Worm (Caenorhabditis elegans) whole organism, L1 larva: ENCODE results near the gene T04A8.7.
A peak's percentile ranks its signal among the peaks of the same experiment; 100 is the strongest.

Source experiments
- alr-1 ChIP-seq: fragments of 200-800 bp; sonication (Bioruptor generic); optimal IDR thresholded peaks from 2 replicates; lab custom pipeline; 2018; ENCODE audit warnings: borderline replicate concordance, mild to moderate bottlenecking, missing genetic modification characterization, missing compliant biosample characterization
- aly-2 ChIP-seq: fragments of 150-350 bp; optimal IDR thresholded peaks from 2 replicates; lab custom pipeline; 2014; ENCODE audit warnings: missing biosample characterization, missing genetic modification characterization
- ceh-63 ChIP-seq: fragments of 200-800 bp; sonication (Bioruptor generic); optimal IDR thresholded peaks from 2 replicates; lab custom pipeline; 2018; ENCODE audit warnings: mild to moderate bottlenecking, missing genetic modification characterization, missing compliant biosample characterization
- ceh-8 ChIP-seq: fragments of 200-800 bp; sonication (Bioruptor generic); optimal IDR thresholded peaks from 2 replicates; lab custom pipeline; 2018; ENCODE audit warnings: mild to moderate bottlenecking, missing genetic modification characterization, moderate library complexity, missing compliant biosample characterization
- dpl-1 ChIP-seq, 3 experiments: fragments of 150-350 bp in 2 of 3; sonication (generic microtip) in 1 of 3; optimal IDR thresholded peaks; 2 replicates each; lab custom pipeline; 2014 to 2017; ENCODE audit warnings: missing biosample characterization in 3 of 3, missing genetic modification characterization in 3 of 3, missing genetic modification reagents in 3 of 3
- dsc-1 ChIP-seq: sonication (generic microtip); optimal IDR thresholded peaks from 2 replicates; lab custom pipeline; 2016; ENCODE audit warnings: mild to moderate bottlenecking, missing genetic modification characterization, missing compliant biosample characterization
- efl-1 ChIP-seq, 4 experiments: fragments of 150-350 bp; optimal IDR thresholded peaks in 3 of 4; peaks in 1 of 4; 1 replicate in 1 of 4; 2 replicates in 3 of 4; lab custom pipeline; 2014; ENCODE audit warnings: missing biosample characterization in 2 of 4, missing genetic modification characterization in 2 of 4, missing genetic modification reagents in 2 of 4
- egl-13 ChIP-seq: sonication (generic microtip); optimal IDR thresholded peaks from 2 replicates; lab custom pipeline; 2016; ENCODE audit warnings: missing genotype, missing genetic modification reagents, missing genetic modification characterization, missing compliant biosample characterization
- egl-27 ChIP-seq, 2 experiments: fragments of 150-350 bp in 1 of 2; sonication (generic microtip); optimal IDR thresholded peaks; 3 replicates each; lab custom pipeline; 2017 to 2018; ENCODE audit warnings: missing biosample characterization in 2 of 2, missing genetic modification characterization in 2 of 2, missing genetic modification reagents in 2 of 2
- elt-2 ChIP-seq: sonication (generic microtip); optimal IDR thresholded peaks from 2 replicates; lab custom pipeline; 2016; ENCODE audit warnings: missing genetic modification characterization, mild to moderate bottlenecking, inconsistent platforms, missing compliant biosample characterization, missing genetic modification reagents
- fkh-10 ChIP-seq: sonication (generic microtip); optimal IDR thresholded peaks from 2 replicates; lab custom pipeline; 2017; ENCODE audit warnings: missing biosample characterization, missing genetic modification reagents, missing genetic modification characterization
- fkh-8 ChIP-seq: sonication (generic microtip); optimal IDR thresholded peaks from 2 replicates; lab custom pipeline; 2016; ENCODE audit warnings: mild to moderate bottlenecking, missing genetic modification characterization, missing compliant biosample characterization
- hlh-17 ChIP-seq: fragments of 200-800 bp; sonication (Bioruptor generic); optimal IDR thresholded peaks from 2 replicates; lab custom pipeline; 2018; ENCODE audit warnings: missing genetic modification characterization, mild to moderate bottlenecking, missing compliant biosample characterization, moderate library complexity, borderline replicate concordance
- lin-13 ChIP-seq: fragments of 150-350 bp; optimal IDR thresholded peaks from 2 replicates; lab custom pipeline; 2014; ENCODE audit warnings: missing biosample characterization, missing genetic modification reagents, missing genetic modification characterization
- lin-15B ChIP-seq: fragments of 150-350 bp; sonication (generic microtip); optimal IDR thresholded peaks from 3 replicates; lab custom pipeline; 2014; ENCODE audit warnings: missing biosample characterization, missing genetic modification characterization
- lin-35 ChIP-seq, 2 experiments: fragments of 150-350 bp; optimal IDR thresholded peaks; 2 replicates each; lab custom pipeline; 2014; ENCODE audit warnings: missing biosample characterization in 2 of 2, missing genetic modification characterization in 2 of 2, missing genetic modification reagents in 2 of 2
- lir-3 ChIP-seq: sonication (generic microtip); optimal IDR thresholded peaks from 2 replicates; lab custom pipeline; 2016; ENCODE audit warnings: mild to moderate bottlenecking, missing genetic modification characterization, moderate library complexity, missing compliant biosample characterization; ENCODE audit not compliant: poor library complexity
- lsy-2 ChIP-seq, 2 experiments: fragments of 150-350 bp; optimal IDR thresholded peaks; 2 replicates each; lab custom pipeline; 2014; ENCODE audit warnings: missing biosample characterization in 2 of 2, missing genetic modification characterization in 2 of 2
- mab-9 ChIP-seq: fragments of 200-800 bp; sonication (Bioruptor generic); IDR thresholded peaks from 2 replicates; pipeline ENCODE4 v1.3.6; 2022; ENCODE audit warnings: missing genetic modification reagents, missing genetic modification characterization, missing compliant biosample characterization
- mef-2 ChIP-seq: fragments of 150-350 bp; optimal IDR thresholded peaks from 2 replicates; lab custom pipeline; 2014; ENCODE audit warnings: missing biosample characterization, missing genetic modification characterization
- nhr-19 ChIP-seq: fragments of 200-800 bp; sonication (Bioruptor generic); conservative IDR thresholded peaks from 2 replicates; pipeline ENCODE4 v1.3.6; 2022; ENCODE audit warnings: missing genetic modification characterization, missing compliant biosample characterization
- nhr-20 ChIP-seq: sonication (generic microtip); optimal IDR thresholded peaks from 2 replicates; lab custom pipeline; 2016; ENCODE audit warnings: mild to moderate bottlenecking, missing genetic modification characterization, missing compliant biosample characterization
- nhr-237 ChIP-seq: fragments of 150-350 bp; optimal IDR thresholded peaks from 2 replicates; lab custom pipeline; 2014; ENCODE audit warnings: missing biosample characterization, missing genetic modification characterization
- nhr-71 ChIP-seq: sonication (generic microtip); optimal IDR thresholded peaks from 2 replicates; lab custom pipeline; 2016; ENCODE audit warnings: mild to moderate bottlenecking, missing genetic modification characterization, moderate library complexity, missing compliant biosample characterization
- nhr-76 ChIP-seq: sonication (generic microtip); optimal IDR thresholded peaks from 2 replicates; lab custom pipeline; 2017; ENCODE audit warnings: missing biosample characterization, missing genetic modification characterization
- nhr-84 ChIP-seq: sonication (generic microtip); optimal IDR thresholded peaks from 2 replicates; lab custom pipeline; 2017; ENCODE audit warnings: missing biosample characterization, missing genetic modification characterization
- nhr-85 ChIP-seq: sonication (generic microtip); peaks from one replicate; lab custom pipeline; 2016; ENCODE audit warnings: missing genetic modification characterization, inconsistent platforms, missing compliant biosample characterization
- pag-3 ChIP-seq: sonication (generic microtip); optimal IDR thresholded peaks from 2 replicates; lab custom pipeline; 2017; ENCODE audit warnings: missing genetic modification characterization, mild to moderate bottlenecking, missing compliant biosample characterization, antibody characterized with exemption, borderline replicate concordance; ENCODE audit not compliant: insufficient read depth
- pqm-1 ChIP-seq: sonication (generic microtip); optimal IDR thresholded peaks from 3 replicates; lab custom pipeline; 2017; ENCODE audit warnings: missing biosample characterization, missing genetic modification characterization
- rnt-1 ChIP-seq: sonication (generic microtip); optimal IDR thresholded peaks from 2 replicates; lab custom pipeline; 2016; ENCODE audit warnings: mild to moderate bottlenecking, missing genetic modification characterization, moderate library complexity, missing compliant biosample characterization
- skn-1 ChIP-seq: fragments of 150-350 bp; optimal IDR thresholded peaks from 2 replicates; lab custom pipeline; 2014; ENCODE audit warnings: missing biosample characterization, missing genetic modification characterization
- snpc-4 ChIP-seq: fragments of 150-350 bp; optimal IDR thresholded peaks from 2 replicates; lab custom pipeline; 2014; ENCODE audit warnings: missing biosample characterization, missing genetic modification characterization
- sptf-1 ChIP-seq: fragments of 150-350 bp; optimal IDR thresholded peaks from 2 replicates; lab custom pipeline; 2014; ENCODE audit warnings: missing biosample characterization, missing genetic modification characterization
- sup-37 ChIP-seq: fragments of 200-800 bp; sonication (Bioruptor generic); optimal IDR thresholded peaks from 2 replicates; lab custom pipeline; 2018; ENCODE audit warnings: mild to moderate bottlenecking, missing genetic modification characterization, missing compliant biosample characterization
- tbx-2 ChIP-seq: sonication (generic microtip); optimal IDR thresholded peaks from 2 replicates; lab custom pipeline; 2016; ENCODE audit warnings: missing genetic modification characterization, missing compliant biosample characterization
- tlp-1 ChIP-seq: fragments of 150-350 bp; optimal IDR thresholded peaks from 2 replicates; lab custom pipeline; 2014; ENCODE audit warnings: missing biosample characterization, missing genetic modification characterization
- unc-62 ChIP-seq: fragments of 150-350 bp; optimal IDR thresholded peaks from 2 replicates; lab custom pipeline; 2014; ENCODE audit warnings: missing biosample characterization, missing genetic modification reagents, missing genetic modification characterization
- unc-98 ChIP-seq: fragments of 200-800 bp; sonication (Bioruptor generic); IDR thresholded peaks from 2 replicates; pipeline ENCODE4 v1.3.6; 2022; ENCODE audit warnings: missing genetic modification characterization, missing compliant biosample characterization
- vab-15 ChIP-seq: sonication (generic microtip); optimal IDR thresholded peaks from 2 replicates; lab custom pipeline; 2017; ENCODE audit warnings: missing genotype, mild to moderate bottlenecking, missing genetic modification characterization, missing compliant biosample characterization
- xbp-1 ChIP-seq: sonication (generic microtip); optimal IDR thresholded peaks from 2 replicates; lab custom pipeline; 2016; ENCODE audit warnings: missing genetic modification characterization, missing compliant biosample characterization
- ztf-4 ChIP-seq: fragments of 150-350 bp; optimal IDR thresholded peaks from 2 replicates; lab custom pipeline; 2014; ENCODE audit warnings: missing biosample characterization, missing genetic modification characterization

Gene T04A8.7

DNA sequence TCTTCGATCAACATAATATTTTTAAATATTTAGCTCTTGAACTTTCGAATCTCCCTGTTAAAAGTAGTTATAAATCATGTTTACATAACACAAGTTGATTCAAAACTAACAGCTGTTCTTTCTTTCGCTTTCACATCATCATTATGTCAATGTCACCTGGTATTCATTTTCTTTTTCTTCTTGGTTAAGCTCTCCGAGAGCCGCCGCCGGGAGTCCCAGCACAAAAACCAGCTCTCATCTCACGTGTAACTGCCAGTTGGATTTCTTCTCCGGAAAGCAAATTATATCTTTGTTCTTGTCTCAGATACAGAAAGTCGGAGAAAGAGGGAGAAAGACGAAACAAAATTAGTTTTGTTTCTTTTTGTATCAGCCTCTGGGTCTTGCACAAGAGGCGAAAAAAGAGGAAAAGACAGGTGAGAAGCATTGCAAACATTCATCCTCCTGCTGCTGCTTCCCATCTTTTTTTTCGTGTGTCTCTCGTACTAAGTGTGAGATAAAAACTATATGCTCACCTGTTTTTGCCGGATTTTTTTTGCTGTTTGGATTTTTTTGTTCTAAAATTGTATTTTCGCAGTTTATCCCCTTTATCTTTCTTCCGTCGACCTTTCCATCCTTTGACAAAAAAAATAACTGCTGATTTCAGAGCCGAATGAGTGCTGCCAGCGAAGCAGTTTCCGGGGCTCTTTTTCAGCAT lies 36.3 kb downstream of the T04A8.7 start, which contains the start of gene F17C8.3 (continued):
- TF ChIP-seq aly-2 (tag; lab: Kevin White, UChicago) = no peak
- TF ChIP-seq lin-35 (GFP tag; optimal IDR thresholded peaks at IDR 0.05; lab: Kevin White, UChicago) = no peak
- peak in 1 of 3 experiments; percentile 5 for TF ChIP-seq dpl-1 (GFP tag; optimal IDR thresholded peaks at IDR 0.05; lab: Kevin White, UChicago)
- no peak for TF ChIP-seq unc-98 (GFP tag; lab: Robert Waterston, UW)
- no peak for TF ChIP-seq sptf-1 (tag; lab: Kevin White, UChicago)
- TF ChIP-seq lir-3 = no peak
- TF ChIP-seq nhr-76 (tag; lab: Kevin White, UChicago) = no peak
- no peak for TF ChIP-seq fkh-8 (tag; lab: Kevin White, UChicago)
- no peak for TF ChIP-seq egl-13 (tag; lab: Kevin White, UChicago)
- TF ChIP-seq vab-15 (tag; lab: Kevin White, UChicago) = no peak
- no peak for TF ChIP-seq tlp-1 (tag; lab: Kevin White, UChicago)
- no peak for TF ChIP-seq pqm-1 (tag; lab: Kevin White, UChicago)
- TF ChIP-seq ztf-4 (tag; lab: Kevin White, UChicago) = no peak
- TF ChIP-seq hlh-17 (GFP tag; lab: Kevin White, UChicago) = no peak
- no peak for TF ChIP-seq lin-13 (GFP tag; lab: Kevin White, UChicago)
- no peak for TF ChIP-seq sup-37
- TF ChIP-seq mef-2 (tag; lab: Kevin White, UChicago) = no peak
- TF ChIP-seq rnt-1 = peak; percentile 56
- no peak for TF ChIP-seq tbx-2
- TF ChIP-seq nhr-85 (tag; lab: Kevin White, UChicago) = no peak
- no peak for TF ChIP-seq alr-1 (tag; lab: Kevin White, UChicago)
- no peak for TF ChIP-seq mab-9
- TF ChIP-seq fkh-10 (GFP tag; lab: Kevin White, UChicago) = no peak
- no peak for TF ChIP-seq ceh-63 (GFP tag; lab: Kevin White, UChicago)
- TF ChIP-seq ceh-8 (GFP tag; lab: Kevin White, UChicago) = no peak
- no peak for TF ChIP-seq lin-15B
- peak; percentile 30 for TF ChIP-seq nhr-20 (tag; lab: Kevin White, UChicago)
- TF ChIP-seq unc-62 = no peak
- TF ChIP-seq elt-2 = no peak
- TF ChIP-seq lsy-2 (tag; optimal IDR thresholded peaks at IDR 0.05; lab: Kevin White, UChicago) = peak; percentile 54 to 70
- no peak for TF ChIP-seq nhr-84 (tag; lab: Kevin White, UChicago)
- TF ChIP-seq, all 84 proteins: peak for 18

DNA sequence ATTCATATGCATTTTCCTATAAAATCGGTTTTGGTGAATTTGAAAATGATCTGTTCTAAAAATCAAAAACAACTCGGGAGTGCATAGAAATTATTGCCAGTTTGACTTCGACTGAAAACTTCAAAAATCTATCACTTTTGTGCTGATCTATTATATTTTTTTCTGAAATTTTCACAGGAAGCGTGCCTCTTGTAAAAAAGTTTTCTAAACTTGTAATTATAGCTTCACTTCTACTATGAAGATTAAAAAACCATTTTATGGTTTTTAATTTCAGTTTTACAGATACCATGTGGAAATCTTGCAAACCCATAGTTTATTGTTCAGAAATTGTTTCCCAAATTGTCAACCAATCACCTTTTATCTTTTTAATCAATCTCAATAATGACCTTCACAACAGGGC lies 38.9 kb downstream of the T04A8.7 start, which contains the start of gene F17C8.9:
F17C8.9 (plus strand) TSS at position 301 of the 400 bp plus-strand sequence.
- TF ChIP-seq nhr-71 (tag; lab: Kevin White, UChicago) (no peak), rnt-1 (no peak), skn-1 (tag; lab: Kevin White, UChicago) (no peak)

DNA sequence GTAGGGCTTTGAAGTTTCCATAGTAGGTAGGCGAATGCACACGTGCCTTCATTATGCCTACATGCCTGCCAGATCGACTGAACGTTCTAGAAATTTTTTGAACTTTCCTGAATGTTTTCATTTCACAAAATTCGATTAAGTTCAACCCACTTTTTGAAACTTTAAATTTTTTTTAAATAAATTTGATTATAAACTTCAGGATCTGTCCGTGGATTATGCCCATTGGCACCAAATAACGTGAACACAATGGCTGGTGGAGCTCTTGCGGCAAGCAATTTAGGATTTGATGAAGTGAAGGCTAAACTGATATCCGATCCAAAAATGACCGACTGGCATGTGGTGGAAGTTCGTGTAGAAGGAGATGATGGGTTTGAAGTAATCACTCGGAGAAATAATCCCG lies 40.3 kb downstream of the T04A8.7 start, which contains the start of gene F17C8.7:
F17C8.7 (plus strand) TSS at position 301 of the 400 bp plus-strand sequence.
- no peak for TF ChIP-seq xbp-1 (tag; lab: Kevin White, UChicago)

DNA sequence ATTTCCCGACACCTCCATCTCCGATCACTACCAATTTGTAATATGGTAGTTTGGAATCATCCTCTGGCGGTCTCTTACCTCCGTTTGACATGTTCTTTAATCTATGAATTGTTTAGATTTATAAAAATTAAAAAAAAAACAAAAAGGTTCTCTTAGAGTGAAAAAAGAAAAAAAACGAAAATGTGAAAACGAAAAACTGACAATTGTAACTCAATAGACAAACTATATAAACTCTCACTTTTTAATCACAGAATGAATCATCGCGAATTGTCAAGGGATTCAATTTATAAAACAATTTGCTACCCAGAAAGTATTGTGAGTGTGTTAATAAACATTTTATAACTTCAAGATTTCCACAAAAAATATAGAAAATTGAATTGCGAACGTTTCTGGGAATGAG lies 44.8 kb downstream of the T04A8.7 start, which contains the start of gene ras-2:
ras-2 (minus strand) TSS at position 101 of the 400 bp plus-strand sequence.
- no peak for TF ChIP-seq snpc-4 (tag; lab: Kevin White, UChicago)
- TF ChIP-seq pag-3 = no peak
- TF ChIP-seq nhr-237 (tag; lab: Kevin White, UChicago) = no peak
- no peak for TF ChIP-seq nhr-19 (GFP tag; lab: Robert Waterston, UW)
- no peak for TF ChIP-seq efl-1 (optimal IDR thresholded peaks at IDR 0.05; lab: Kevin White, UChicago)
- TF ChIP-seq efl-1 (GFP tag; optimal IDR thresholded peaks at IDR 0.05 in 1 of 2; lab: Kevin White, UChicago) = no peak
- no peak for TF ChIP-seq egl-27 (tag; optimal IDR thresholded peaks at IDR 0.05; lab: Kevin White, UChicago)
- TF ChIP-seq aly-2 (tag; lab: Kevin White, UChicago) = no peak
- no peak for TF ChIP-seq pqm-1 (tag; lab: Kevin White, UChicago)
- TF ChIP-seq nhr-20 (tag; lab: Kevin White, UChicago) = no peak
- no peak for TF ChIP-seq lin-35 (GFP tag; optimal IDR thresholded peaks at IDR 0.05; lab: Kevin White, UChicago)
- TF ChIP-seq dsc-1 = no peak
- TF ChIP-seq alr-1 (tag; lab: Kevin White, UChicago) = no peak
